Worm (Caenorhabditis elegans) whole organism, L3 larva: ENCODE measurements around the gene snb-6.

Source experiments
- R02D3.7 ChIP-seq: fragments of 150-350 bp; optimal IDR thresholded peaks from 2 replicates; lab custom pipeline; 2014; ENCODE audit warnings: missing biosample characterization, missing genetic modification characterization
- ZK546.5 ChIP-seq: sonication (generic microtip); optimal IDR thresholded peaks from 2 replicates; lab custom pipeline; 2017; ENCODE audit warnings: missing biosample characterization, missing genetic modification characterization
- aly-2 ChIP-seq: fragments of 150-350 bp; optimal IDR thresholded peaks from 2 replicates; lab custom pipeline; 2014; ENCODE audit warnings: missing biosample characterization, missing genetic modification characterization
- ceh-28 ChIP-seq: fragments of 150-350 bp; optimal IDR thresholded peaks from 2 replicates; lab custom pipeline; 2014; ENCODE audit warnings: missing biosample characterization, missing genetic modification reagents, missing genetic modification characterization
- ceh-82 ChIP-seq: fragments of 150-350 bp; optimal IDR thresholded peaks from 2 replicates; lab custom pipeline; 2014; ENCODE audit warnings: missing biosample characterization, missing genetic modification characterization
- ceh-9 ChIP-seq: sonication (generic microtip); optimal IDR thresholded peaks from 2 replicates; lab custom pipeline; 2018; ENCODE audit warnings: missing biosample characterization, missing genetic modification characterization
- daf-12 ChIP-seq: fragments of 150-350 bp; optimal IDR thresholded peaks from 2 replicates; lab custom pipeline; 2014; ENCODE audit warnings: missing biosample characterization, missing genetic modification reagents, missing genetic modification characterization
- elt-1 ChIP-seq: fragments of 150-350 bp; optimal IDR thresholded peaks from 2 replicates; lab custom pipeline; 2014; ENCODE audit warnings: missing biosample characterization, missing genetic modification characterization
- elt-2 ChIP-seq: sonication (generic microtip); optimal IDR thresholded peaks from 2 replicates; lab custom pipeline; 2016; ENCODE audit warnings: missing genetic modification reagents, mild to moderate bottlenecking, missing genetic modification characterization, missing compliant biosample characterization
- elt-3 ChIP-seq, 3 experiments: fragments of 150-350 bp in 1 of 3; sonication (generic microtip) in 2 of 3; optimal IDR thresholded peaks; 2 replicates in 2 of 3; 4 replicates in 1 of 3; lab custom pipeline; 2014 to 2017; ENCODE audit warnings: missing biosample characterization in 3 of 3, missing genetic modification characterization in 3 of 3
- eor-1 ChIP-seq, 2 experiments: fragments of 150-350 bp; optimal IDR thresholded peaks; 2 replicates each; lab custom pipeline; 2014 to 2018; ENCODE audit warnings: missing biosample characterization in 2 of 2, missing genetic modification characterization in 2 of 2
- fkh-10 ChIP-seq: sonication (generic microtip); optimal IDR thresholded peaks from 2 replicates; lab custom pipeline; 2017; ENCODE audit warnings: missing biosample characterization, missing genetic modification reagents, missing genetic modification characterization
- fkh-2 ChIP-seq: fragments of 150-350 bp; optimal IDR thresholded peaks from 2 replicates; lab custom pipeline; 2014; ENCODE audit warnings: missing biosample characterization, missing genetic modification reagents, missing genetic modification characterization
- fos-1 ChIP-seq: fragments of 150-350 bp; optimal IDR thresholded peaks from 2 replicates; lab custom pipeline; 2014; ENCODE audit warnings: missing biosample characterization, missing genetic modification characterization
- jun-1 ChIP-seq: fragments of 150-350 bp; optimal IDR thresholded peaks from 2 replicates; lab custom pipeline; 2014; ENCODE audit warnings: missing biosample characterization, missing genetic modification reagents, missing genetic modification characterization
- lin-39 ChIP-seq: fragments of 150-350 bp; optimal IDR thresholded peaks from 2 replicates; lab custom pipeline; 2018; ENCODE audit warnings: missing biosample characterization, missing genetic modification reagents, missing genetic modification characterization
- lsy-12 ChIP-seq: sonication (generic microtip); optimal IDR thresholded peaks from 2 replicates; lab custom pipeline; 2016; ENCODE audit warnings: mild to moderate bottlenecking, missing genetic modification characterization, missing compliant biosample characterization
- mdl-1 ChIP-seq: fragments of 150-350 bp; optimal IDR thresholded peaks from 2 replicates; lab custom pipeline; 2014; ENCODE audit warnings: missing biosample characterization, missing genetic modification characterization
- nfya-1 ChIP-seq: sonication (generic microtip); optimal IDR thresholded peaks from 2 replicates; lab custom pipeline; 2017; ENCODE audit warnings: missing genetic modification characterization, mild to moderate bottlenecking, missing compliant biosample characterization, antibody characterized with exemption, moderate library complexity; ENCODE audit not compliant: insufficient read depth
- nhr-237 ChIP-seq: fragments of 150-350 bp; optimal IDR thresholded peaks from 2 replicates; lab custom pipeline; 2014; ENCODE audit warnings: missing biosample characterization, missing genetic modification characterization
- nhr-25 ChIP-seq: sonication (generic microtip); optimal IDR thresholded peaks from 2 replicates; lab custom pipeline; 2017; ENCODE audit warnings: missing biosample characterization, missing genetic modification characterization
- nhr-43 ChIP-seq: sonication (generic microtip); optimal IDR thresholded peaks from 2 replicates; lab custom pipeline; 2016; ENCODE audit warnings: mild to moderate bottlenecking, missing genetic modification characterization, missing compliant biosample characterization; ENCODE audit not compliant: poor library complexity, severe bottlenecking
- nhr-67 ChIP-seq: fragments of 150-350 bp; optimal IDR thresholded peaks from 2 replicates; lab custom pipeline; 2014; ENCODE audit warnings: missing biosample characterization, missing genetic modification characterization
- nhr-77 ChIP-seq: fragments of 150-350 bp; optimal IDR thresholded peaks from 2 replicates; lab custom pipeline; 2014; ENCODE audit warnings: missing biosample characterization, missing genetic modification characterization
- pha-4 ChIP-seq: fragments of 150-350 bp; optimal IDR thresholded peaks from 2 replicates; lab custom pipeline; 2014; ENCODE audit warnings: missing biosample characterization, missing genetic modification reagents, missing genetic modification characterization
- pqm-1 ChIP-seq: fragments of 150-350 bp; optimal IDR thresholded peaks from 2 replicates; lab custom pipeline; 2017; ENCODE audit warnings: missing biosample characterization, missing genetic modification characterization, inconsistent platforms
- sea-2 ChIP-seq: fragments of 150-350 bp; sonication (generic microtip); optimal IDR thresholded peaks from 4 replicates; lab custom pipeline; 2014; ENCODE audit warnings: missing biosample characterization, missing genetic modification reagents, missing genetic modification characterization
- skn-1 ChIP-seq: fragments of 150-350 bp; optimal IDR thresholded peaks from 2 replicates; lab custom pipeline; 2014; ENCODE audit warnings: missing biosample characterization, missing genetic modification characterization
- snpc-4 ChIP-seq: fragments of 150-350 bp; optimal IDR thresholded peaks from 2 replicates; lab custom pipeline; 2014; ENCODE audit warnings: missing biosample characterization, missing genetic modification characterization
- tbx-2 ChIP-seq: sonication (generic microtip); optimal IDR thresholded peaks from 2 replicates; lab custom pipeline; 2016; ENCODE audit warnings: mild to moderate bottlenecking, missing genetic modification characterization, missing compliant biosample characterization
- unc-39 ChIP-seq: sonication (generic microtip); optimal IDR thresholded peaks from 4 replicates; lab custom pipeline; 2017; ENCODE audit warnings: missing biosample characterization, missing genetic modification characterization
- unc-62 ChIP-seq: fragments of 150-350 bp; sonication (generic microtip); optimal IDR thresholded peaks from 4 replicates; lab custom pipeline; 2014; ENCODE audit warnings: missing biosample characterization, missing genetic modification reagents, missing genetic modification characterization
- zag-1 ChIP-seq: fragments of 150-350 bp; optimal IDR thresholded peaks from 2 replicates; lab custom pipeline; 2014; ENCODE audit warnings: missing biosample characterization, missing genetic modification characterization
- ztf-11 ChIP-seq: fragments of 150-350 bp; optimal IDR thresholded peaks from 2 replicates; lab custom pipeline; 2014; ENCODE audit warnings: missing biosample characterization, missing genetic modification characterization
- ztf-4 ChIP-seq: fragments of 150-350 bp; optimal IDR thresholded peaks from 2 replicates; lab custom pipeline; 2014; ENCODE audit warnings: missing biosample characterization, missing genetic modification characterization

Gene snb-6

DNA sequence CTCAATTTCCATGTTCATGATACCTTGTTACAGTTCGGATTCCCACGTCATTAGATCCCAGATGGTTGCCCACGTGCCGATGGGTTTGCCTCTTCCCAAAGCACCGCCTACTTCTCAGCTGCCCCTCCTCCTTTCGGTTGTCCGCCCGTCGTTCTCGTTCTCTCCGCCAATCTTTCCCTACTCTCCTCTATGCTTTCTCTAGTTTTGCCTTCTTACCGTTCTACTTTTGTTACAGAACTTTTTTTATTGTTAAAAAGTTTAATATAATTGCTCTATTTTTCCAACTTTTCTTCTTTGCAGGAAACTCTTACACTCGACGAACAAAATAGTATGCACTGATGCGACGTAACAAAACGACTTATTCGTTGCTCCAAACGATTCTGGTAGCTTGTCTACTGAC, 37.0 kb upstream of the snb-6 start, which contains the start of gene lat-1:
lat-1 (plus strand) TSS at position 301 of the 400 bp plus-strand sequence.
- TF ChIP-seq pqm-1 (tag; lab: Kevin White, UChicago) (no peak), elt-3 (tag; optimal IDR thresholded peaks at IDR 0.05; lab: Kevin White, UChicago) (no peak), unc-62 (GFP tag; lab: Kevin White, UChicago) (no peak), fkh-2 (no peak), lin-39 (tag; lab: Kevin White, UChicago) (no peak), aly-2 (tag; lab: Kevin White, UChicago) (no peak), R02D3.7 (tag; lab: Kevin White, UChicago) (no peak), unc-39 (no peak), mdl-1 (tag; lab: Kevin White, UChicago) (no peak), nhr-43 (tag; lab: Kevin White, UChicago) (no peak), sea-2 (GFP tag; lab: Kevin White, UChicago) (no peak), jun-1 (no peak), ceh-9 (no peak), elt-2 (tag; lab: Kevin White, UChicago) (no peak), nhr-67 (tag; lab: Kevin White, UChicago) (no peak), ztf-11 (tag; lab: Kevin White, UChicago) (no peak), ZK546.5 (tag; lab: Kevin White, UChicago) (no peak), fos-1 (no peak), skn-1 (tag; lab: Kevin White, UChicago) (no peak)
- TF ChIP-seq, all 47 proteins: peak for 0

DNA sequence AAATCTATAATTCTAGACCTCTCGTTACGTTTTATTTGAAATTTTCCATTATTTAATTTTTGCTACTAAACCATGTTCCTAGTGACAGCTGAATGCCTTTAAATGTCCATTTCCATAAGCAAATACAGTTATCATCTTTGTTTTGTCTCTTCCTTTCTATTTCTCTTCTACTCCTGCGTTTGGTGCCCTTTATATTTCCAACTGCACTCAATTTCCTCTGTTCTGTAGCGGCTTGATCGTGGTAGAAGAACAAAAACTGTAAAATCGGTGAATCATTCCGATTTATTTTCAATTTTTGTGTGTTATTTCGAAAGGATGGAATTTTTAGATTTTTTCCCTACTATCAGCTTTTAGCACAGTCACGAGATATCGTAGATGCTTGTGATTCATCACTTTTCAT, 36.4 kb upstream of the snb-6 start:
- no peak for TF ChIP-seq daf-12 (tag; lab: Kevin White, UChicago)
- peak; percentile 21 for TF ChIP-seq elt-2 (tag; lab: Kevin White, UChicago)
- TF ChIP-seq pqm-1 (tag; lab: Kevin White, UChicago): peak; percentile 24
- TF ChIP-seq, all 47 proteins: peak for 2

DNA sequence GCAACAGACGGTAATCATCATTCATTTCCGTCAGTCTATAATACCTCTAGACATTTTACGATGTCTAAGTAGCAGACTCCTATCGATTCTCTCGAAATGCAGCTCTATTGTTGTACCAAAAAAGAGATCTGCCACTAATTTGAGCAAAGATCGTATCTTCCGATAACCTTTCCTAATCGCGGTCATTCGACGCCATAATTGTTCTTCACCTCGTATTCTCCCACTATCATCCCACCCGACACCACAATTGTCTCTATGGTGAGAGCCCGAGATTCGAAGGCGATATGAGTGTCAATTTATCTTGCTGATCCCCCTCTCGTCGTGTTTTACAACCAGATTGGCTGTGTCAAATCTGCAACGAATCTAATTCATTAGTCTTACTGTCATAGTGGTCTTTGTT, 35.9 kb upstream of the snb-6 start:
- no peak for TF ChIP-seq lin-39 (tag; lab: Kevin White, UChicago)

DNA sequence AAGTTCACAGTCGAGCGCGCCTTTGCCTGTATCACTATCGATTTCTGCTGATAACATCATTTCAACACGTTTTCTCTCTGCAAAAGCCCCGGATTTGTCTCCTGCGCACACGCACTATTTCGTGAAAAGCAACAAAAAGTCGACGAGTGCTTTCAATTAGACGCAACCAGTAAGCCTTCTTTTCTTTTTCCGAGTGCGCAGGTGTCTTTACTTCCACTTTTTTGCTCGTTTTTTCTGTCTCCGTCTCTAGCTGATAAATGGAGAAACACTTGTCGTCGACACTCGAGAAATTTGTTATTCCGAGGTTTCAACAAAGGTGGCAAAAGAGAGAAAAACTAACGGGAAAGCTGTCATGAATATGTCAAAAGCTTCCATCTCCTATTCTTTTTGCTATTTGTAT, 32.1 kb upstream of the snb-6 start:
- TF ChIP-seq snpc-4 (tag; lab: Kevin White, UChicago) (no peak), elt-1 (tag; lab: Kevin White, UChicago) (no peak), tbx-2 (tag; lab: Kevin White, UChicago) (no peak), pqm-1 (tag; lab: Kevin White, UChicago) (no peak), nhr-237 (tag; lab: Kevin White, UChicago) (no peak), elt-2 (tag; lab: Kevin White, UChicago) (peak; percentile 4), eor-1 (tag; optimal IDR thresholded peaks at IDR 0.05; lab: Kevin White, UChicago) (no peak), unc-62 (GFP tag; lab: Kevin White, UChicago) (no peak), lsy-12 (tag; lab: Kevin White, UChicago) (no peak), ceh-82 (tag; lab: Kevin White, UChicago) (no peak), zag-1 (tag; lab: Kevin White, UChicago) (no peak), pha-4 (tag; lab: Kevin White, UChicago) (peak; percentile 25), nhr-43 (tag; lab: Kevin White, UChicago) (no peak), nhr-77 (no peak), R02D3.7 (tag; lab: Kevin White, UChicago) (no peak), nfya-1 (tag; lab: Kevin White, UChicago) (peak; percentile 3)

DNA sequence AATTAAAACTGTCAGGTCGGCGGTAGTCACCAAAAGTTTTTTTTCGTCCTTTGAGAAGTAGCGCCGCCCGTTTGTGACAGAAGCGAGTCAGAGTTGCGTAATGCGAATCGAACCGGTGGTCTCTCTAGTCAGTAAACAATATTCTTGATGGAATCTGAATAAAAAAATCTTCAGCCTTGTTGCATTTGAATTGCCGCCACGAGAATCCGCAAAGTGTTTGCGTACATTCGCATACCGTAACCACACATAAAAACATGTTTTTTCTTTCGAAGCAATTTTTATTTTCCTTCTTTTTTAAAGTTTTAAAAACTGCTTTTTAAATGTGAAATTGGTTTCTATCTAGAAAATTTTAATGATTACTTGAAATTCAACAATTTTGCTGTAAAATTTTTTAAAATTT, 31.5 kb upstream of the snb-6 start:
- no peak for TF ChIP-seq zag-1 (tag; lab: Kevin White, UChicago)
- TF ChIP-seq fkh-10: no peak
- TF ChIP-seq pqm-1 (tag; lab: Kevin White, UChicago): no peak
- no peak for TF ChIP-seq nfya-1 (tag; lab: Kevin White, UChicago)
- TF ChIP-seq nhr-77: no peak
- no peak for TF ChIP-seq nhr-43 (tag; lab: Kevin White, UChicago)
- TF ChIP-seq skn-1 (tag; lab: Kevin White, UChicago): no peak
- no peak for TF ChIP-seq fos-1
- no peak for TF ChIP-seq ztf-4
- TF ChIP-seq snpc-4 (tag; lab: Kevin White, UChicago): no peak
- no peak for TF ChIP-seq ceh-28 (tag; lab: Kevin White, UChicago)
- no peak for TF ChIP-seq nhr-25 (tag; lab: Kevin White, UChicago)
- TF ChIP-seq lsy-12 (tag; lab: Kevin White, UChicago): no peak
- TF ChIP-seq daf-12 (tag; lab: Kevin White, UChicago): no peak
- TF ChIP-seq, all 47 proteins: peak for 0
